Worm (Caenorhabditis elegans) whole organism, early embryonic: ENCODE results near the gene sru-48.

ENCODE experiments used
- B0310.2 ChIP-seq: sonication (generic microtip); optimal IDR thresholded peaks from 2 replicates; lab custom pipeline; 2016; ENCODE audit warnings: mild to moderate bottlenecking, missing genetic modification characterization, missing compliant biosample characterization
- ceh-36 ChIP-seq: sonication (generic microtip); optimal IDR thresholded peaks from 2 replicates; lab custom pipeline; 2016; ENCODE audit warnings: missing genetic modification characterization, inconsistent platforms, missing compliant biosample characterization
- hmbx-1 ChIP-seq: sonication (generic microtip); optimal IDR thresholded peaks from 2 replicates; lab custom pipeline; 2016; ENCODE audit warnings: mild to moderate bottlenecking, missing genetic modification characterization, missing compliant biosample characterization
- hmg-4 ChIP-seq: fragments of 200-800 bp; sonication (Bioruptor generic); optimal IDR thresholded peaks from 2 replicates; lab custom pipeline; 2018; ENCODE audit warnings: mild to moderate bottlenecking, missing genetic modification characterization, missing compliant biosample characterization

DNA sequence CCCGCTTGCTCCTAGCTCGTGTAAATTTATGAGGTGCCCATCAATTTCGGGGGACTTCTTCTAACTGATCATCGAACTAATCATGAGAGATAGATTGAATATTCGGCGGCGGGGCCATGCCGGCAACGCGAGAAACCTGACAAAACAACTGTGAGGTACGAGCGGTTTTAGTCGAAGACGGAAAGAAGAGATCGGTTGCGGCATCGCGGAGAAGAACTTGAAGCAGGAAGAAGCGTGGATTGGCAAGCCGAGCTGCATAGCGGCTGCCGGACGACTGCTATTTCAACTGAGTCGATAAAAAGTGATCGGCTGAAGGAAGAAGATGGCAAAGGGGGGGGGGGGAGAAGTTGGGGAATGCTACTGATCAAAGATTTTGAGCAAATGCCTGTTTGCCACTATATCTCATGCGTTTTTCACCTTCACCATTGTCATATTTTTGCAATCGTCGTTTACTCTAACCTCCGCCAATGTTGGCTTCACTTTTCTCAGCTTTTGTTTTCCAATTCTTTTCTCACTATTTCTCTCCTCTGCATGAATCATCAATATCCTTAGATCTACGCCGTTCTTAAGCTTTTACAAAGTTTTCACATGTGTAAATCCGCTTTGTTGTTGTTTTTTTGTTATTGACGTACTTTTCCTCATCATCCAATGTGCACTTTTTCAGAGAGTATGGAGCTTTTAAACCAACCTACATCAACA, 15.6 kb downstream of the sru-48 start, which contains the start of gene pqn-62:
- TF ChIP-seq ceh-36 = no peak
- TF ChIP-seq B0310.2 (tag; lab: Kevin White, UChicago) = no peak
- no peak for TF ChIP-seq hmg-4 (GFP tag; lab: Kevin White, UChicago)
- no peak for TF ChIP-seq hmbx-1 (tag; lab: Kevin White, UChicago)
